Fruit fly (Drosophila melanogaster) whole organism: Measurements from ENCODE around the gene CG34296.

Experiments used
- CG8478 ChIP-seq: fragments of >200 bp; optimal IDR thresholded peaks from 2 replicates; lab custom pipeline; 2018; ENCODE audit warnings: inconsistent platforms
- Dll ChIP-seq: fragments of >200 bp; optimal IDR thresholded peaks from 2 replicates; lab custom pipeline; 2017
- EcR ChIP-seq, 2 experiments: fragments of >200 bp; optimal IDR thresholded peaks; 2 replicates each; lab custom pipeline; 2017; ENCODE audit warnings: missing biosample characterization in 2 of 2, missing genetic modification characterization in 2 of 2, missing genetic modification reagents in 2 of 2
- pan ChIP-seq: fragments of >200 bp; optimal IDR thresholded peaks from 2 replicates; lab custom pipeline; 2017
- psq ChIP-seq: fragments of >200 bp; optimal IDR thresholded peaks from 2 replicates; lab custom pipeline; 2017
- usp ChIP-seq: fragments of >200 bp; optimal IDR thresholded peaks from 2 replicates; lab custom pipeline; 2017; ENCODE audit warnings: missing biosample characterization, missing genetic modification characterization, mixed read lengths

dm6 chr3R:29689211-29689610 lies 33.1 kb upstream of the CG34296 start, which contains the start of gene Obp99c:
- TF ChIP-seq pan (lab: Kevin White, UChicago) (no peak), CG8478 (no peak), usp (GFP tag; lab: Kevin White, UChicago) (no peak), psq (lab: Kevin White, UChicago) (no peak), EcR (GFP tag; optimal IDR thresholded peaks at IDR 0.05; lab: Kevin White, UChicago) (no peak), Dll (lab: Kevin White, UChicago) (no peak)
